Worm (Caenorhabditis elegans) whole organism, L1 larva: ENCODE data around the gene F22F4.4.

Experiments
- C16A3.4 ChIP-seq: fragments of 150-350 bp; optimal IDR thresholded peaks from 2 replicates; lab custom pipeline; 2014; ENCODE audit warnings: missing biosample characterization, missing genetic modification characterization
- C34B4.2 ChIP-seq: sonication (generic microtip); optimal IDR thresholded peaks from 2 replicates; lab custom pipeline; 2017; ENCODE audit warnings: mild to moderate bottlenecking, missing genetic modification characterization, missing compliant biosample characterization
- Y116A8C.19 ChIP-seq: sonication (generic microtip); optimal IDR thresholded peaks from 2 replicates; lab custom pipeline; 2016; ENCODE audit warnings: missing compliant biosample characterization, missing genetic modification characterization, borderline replicate concordance
- aha-1 ChIP-seq: fragments of 150-350 bp; optimal IDR thresholded peaks from 2 replicates; lab custom pipeline; 2014; ENCODE audit warnings: missing biosample characterization, missing genetic modification characterization
- blmp-1 ChIP-seq: fragments of 150-350 bp; optimal IDR thresholded peaks from 2 replicates; lab custom pipeline; 2014; ENCODE audit warnings: missing biosample characterization, missing genetic modification characterization
- ceh-82 ChIP-seq, 3 experiments: fragments of 150-350 bp in 1 of 3; sonication (generic microtip) in 2 of 3; optimal IDR thresholded peaks; 2 replicates each; lab custom pipeline; 2014 to 2017; ENCODE audit warnings: missing biosample characterization in 3 of 3, missing genetic modification characterization in 3 of 3
- ceh-88 ChIP-seq: fragments of 200-800 bp; sonication (Bioruptor generic); IDR thresholded peaks from 2 replicates; pipeline ENCODE4 v1.3.6; 2022; ENCODE audit warnings: missing genetic modification characterization, missing compliant biosample characterization
- dpl-1 ChIP-seq, 3 experiments: fragments of 150-350 bp in 2 of 3; sonication (generic microtip) in 1 of 3; optimal IDR thresholded peaks; 2 replicates each; lab custom pipeline; 2014 to 2017; ENCODE audit warnings: missing biosample characterization in 3 of 3, missing genetic modification characterization in 3 of 3, missing genetic modification reagents in 3 of 3
- dsc-1 ChIP-seq: sonication (generic microtip); optimal IDR thresholded peaks from 2 replicates; lab custom pipeline; 2016; ENCODE audit warnings: mild to moderate bottlenecking, missing genetic modification characterization, missing compliant biosample characterization
- efl-1 ChIP-seq, 4 experiments: fragments of 150-350 bp; optimal IDR thresholded peaks in 3 of 4; peaks in 1 of 4; 1 replicate in 1 of 4; 2 replicates in 3 of 4; lab custom pipeline; 2014; ENCODE audit warnings: missing biosample characterization in 2 of 4, missing genetic modification characterization in 2 of 4, missing genetic modification reagents in 2 of 4
- efl-3 ChIP-seq: fragments of 200-800 bp; sonication (Bioruptor generic); optimal IDR thresholded peaks from 2 replicates; lab custom pipeline; 2018; ENCODE audit warnings: mild to moderate bottlenecking, missing genetic modification characterization, missing compliant biosample characterization
- egl-13 ChIP-seq: sonication (generic microtip); optimal IDR thresholded peaks from 2 replicates; lab custom pipeline; 2016; ENCODE audit warnings: missing genotype, missing genetic modification reagents, missing genetic modification characterization, missing compliant biosample characterization
- elt-2 ChIP-seq: sonication (generic microtip); optimal IDR thresholded peaks from 2 replicates; lab custom pipeline; 2016; ENCODE audit warnings: missing genetic modification characterization, mild to moderate bottlenecking, inconsistent platforms, missing compliant biosample characterization, missing genetic modification reagents
- elt-3 ChIP-seq, 6 experiments: fragments of 150-350 bp in 1 of 6; sonication (generic microtip); optimal IDR thresholded peaks; 2 replicates each; lab custom pipeline; 2017 to 2018; ENCODE audit warnings: missing biosample characterization in 6 of 6, missing genetic modification characterization in 6 of 6, inconsistent platforms in 1 of 6
- fkh-4 ChIP-seq: sonication (generic microtip); optimal IDR thresholded peaks from 2 replicates; lab custom pipeline; 2016; ENCODE audit warnings: missing compliant biosample characterization, missing genetic modification characterization, borderline replicate concordance
- fkh-8 ChIP-seq: sonication (generic microtip); optimal IDR thresholded peaks from 2 replicates; lab custom pipeline; 2016; ENCODE audit warnings: mild to moderate bottlenecking, missing genetic modification characterization, missing compliant biosample characterization
- fos-1 ChIP-seq: fragments of 150-350 bp; optimal IDR thresholded peaks from 2 replicates; lab custom pipeline; 2014; ENCODE audit warnings: missing biosample characterization, missing genetic modification characterization
- grh-1 ChIP-seq: fragments of 200-800 bp; sonication (Bioruptor generic); IDR thresholded peaks from 2 replicates; pipeline ENCODE4 v1.3.6; 2022; ENCODE audit warnings: missing genetic modification reagents, missing genetic modification characterization, missing compliant biosample characterization
- hlh-4 ChIP-seq: sonication (generic microtip); optimal IDR thresholded peaks from 2 replicates; lab custom pipeline; 2016; ENCODE audit warnings: mild to moderate bottlenecking, missing genetic modification characterization, missing compliant biosample characterization
- isw-1 ChIP-seq: fragments of 200-800 bp; sonication (Bioruptor generic); IDR thresholded peaks from 2 replicates; pipeline ENCODE4 v1.3.6; 2022; ENCODE audit warnings: missing genetic modification characterization, missing compliant biosample characterization
- lin-13 ChIP-seq: fragments of 150-350 bp; optimal IDR thresholded peaks from 2 replicates; lab custom pipeline; 2014; ENCODE audit warnings: missing biosample characterization, missing genetic modification reagents, missing genetic modification characterization
- lin-15B ChIP-seq: fragments of 150-350 bp; sonication (generic microtip); optimal IDR thresholded peaks from 3 replicates; lab custom pipeline; 2014; ENCODE audit warnings: missing biosample characterization, missing genetic modification characterization
- lin-35 ChIP-seq, 2 experiments: fragments of 150-350 bp; optimal IDR thresholded peaks; 2 replicates each; lab custom pipeline; 2014; ENCODE audit warnings: missing biosample characterization in 2 of 2, missing genetic modification characterization in 2 of 2, missing genetic modification reagents in 2 of 2
- lir-3 ChIP-seq: sonication (generic microtip); optimal IDR thresholded peaks from 2 replicates; lab custom pipeline; 2016; ENCODE audit warnings: mild to moderate bottlenecking, missing genetic modification characterization, moderate library complexity, missing compliant biosample characterization; ENCODE audit not compliant: poor library complexity
- mef-2 ChIP-seq: fragments of 150-350 bp; optimal IDR thresholded peaks from 2 replicates; lab custom pipeline; 2014; ENCODE audit warnings: missing biosample characterization, missing genetic modification characterization
- mep-1 ChIP-seq: fragments of 150-350 bp; optimal IDR thresholded peaks from 2 replicates; lab custom pipeline; 2014; ENCODE audit warnings: missing biosample characterization, missing genetic modification characterization
- nhr-12 ChIP-seq: sonication (generic microtip); optimal IDR thresholded peaks from 2 replicates; lab custom pipeline; 2017; ENCODE audit warnings: missing biosample characterization, missing genetic modification characterization
- nhr-19 ChIP-seq: fragments of 200-800 bp; sonication (Bioruptor generic); conservative IDR thresholded peaks from 2 replicates; pipeline ENCODE4 v1.3.6; 2022; ENCODE audit warnings: missing genetic modification characterization, missing compliant biosample characterization
- nhr-237 ChIP-seq: fragments of 150-350 bp; optimal IDR thresholded peaks from 2 replicates; lab custom pipeline; 2014; ENCODE audit warnings: missing biosample characterization, missing genetic modification characterization
- nhr-28 ChIP-seq: fragments of 150-350 bp; optimal IDR thresholded peaks from 2 replicates; lab custom pipeline; 2014; ENCODE audit warnings: missing biosample characterization, missing genetic modification characterization
- nhr-47 ChIP-seq: sonication (generic microtip); optimal IDR thresholded peaks from 2 replicates; lab custom pipeline; 2016; ENCODE audit warnings: mild to moderate bottlenecking, missing genetic modification characterization, moderate library complexity, missing compliant biosample characterization
- nhr-77 ChIP-seq: fragments of 150-350 bp; optimal IDR thresholded peaks from 2 replicates; lab custom pipeline; 2014; ENCODE audit warnings: missing biosample characterization, missing genetic modification characterization
- pag-3 ChIP-seq: sonication (generic microtip); optimal IDR thresholded peaks from 2 replicates; lab custom pipeline; 2017; ENCODE audit warnings: missing genetic modification characterization, mild to moderate bottlenecking, missing compliant biosample characterization, antibody characterized with exemption, borderline replicate concordance; ENCODE audit not compliant: insufficient read depth
- rnt-1 ChIP-seq: sonication (generic microtip); optimal IDR thresholded peaks from 2 replicates; lab custom pipeline; 2016; ENCODE audit warnings: mild to moderate bottlenecking, missing genetic modification characterization, moderate library complexity, missing compliant biosample characterization
- snu-23 ChIP-seq: sonication (generic microtip); optimal IDR thresholded peaks from 2 replicates; lab custom pipeline; 2016; ENCODE audit warnings: missing genetic modification characterization, missing compliant biosample characterization
- sox-4 ChIP-seq: sonication (generic microtip); optimal IDR thresholded peaks from 2 replicates; lab custom pipeline; 2016; ENCODE audit warnings: missing genetic modification characterization, missing compliant biosample characterization
- sptf-1 ChIP-seq: fragments of 150-350 bp; optimal IDR thresholded peaks from 2 replicates; lab custom pipeline; 2014; ENCODE audit warnings: missing biosample characterization, missing genetic modification characterization
- tbx-2 ChIP-seq: sonication (generic microtip); optimal IDR thresholded peaks from 2 replicates; lab custom pipeline; 2016; ENCODE audit warnings: missing genetic modification characterization, missing compliant biosample characterization
- tlp-1 ChIP-seq: fragments of 150-350 bp; optimal IDR thresholded peaks from 2 replicates; lab custom pipeline; 2014; ENCODE audit warnings: missing biosample characterization, missing genetic modification characterization
- unc-30 ChIP-seq: sonication (generic microtip); optimal IDR thresholded peaks from 2 replicates; lab custom pipeline; 2017; ENCODE audit warnings: missing biosample characterization, missing genetic modification characterization
- unc-62 ChIP-seq: fragments of 150-350 bp; optimal IDR thresholded peaks from 2 replicates; lab custom pipeline; 2014; ENCODE audit warnings: missing biosample characterization, missing genetic modification reagents, missing genetic modification characterization
- unc-86 ChIP-seq: sonication (generic microtip); optimal IDR thresholded peaks from 2 replicates; lab custom pipeline; 2016; ENCODE audit warnings: missing genetic modification characterization, missing compliant biosample characterization
- unc-98 ChIP-seq: fragments of 200-800 bp; sonication (Bioruptor generic); IDR thresholded peaks from 2 replicates; pipeline ENCODE4 v1.3.6; 2022; ENCODE audit warnings: missing genetic modification characterization, missing compliant biosample characterization
- vab-15 ChIP-seq: sonication (generic microtip); optimal IDR thresholded peaks from 2 replicates; lab custom pipeline; 2017; ENCODE audit warnings: missing genotype, mild to moderate bottlenecking, missing genetic modification characterization, missing compliant biosample characterization
- xbp-1 ChIP-seq: sonication (generic microtip); optimal IDR thresholded peaks from 2 replicates; lab custom pipeline; 2016; ENCODE audit warnings: missing genetic modification characterization, missing compliant biosample characterization
- zip-4 ChIP-seq: fragments of 200-800 bp; sonication (Bioruptor generic); optimal IDR thresholded peaks from 2 replicates; lab custom pipeline; 2018; ENCODE audit warnings: mild to moderate bottlenecking, missing genetic modification characterization, moderate library complexity, missing compliant biosample characterization
- ztf-11 ChIP-seq, 2 experiments: sonication (generic microtip); optimal IDR thresholded peaks; 2 replicates each; lab custom pipeline; 2016 to 2017; ENCODE audit warnings: missing genetic modification characterization in 2 of 2, missing biosample characterization in 1 of 2, missing compliant biosample characterization in 1 of 2

The F22F4.4 gene

DNA sequence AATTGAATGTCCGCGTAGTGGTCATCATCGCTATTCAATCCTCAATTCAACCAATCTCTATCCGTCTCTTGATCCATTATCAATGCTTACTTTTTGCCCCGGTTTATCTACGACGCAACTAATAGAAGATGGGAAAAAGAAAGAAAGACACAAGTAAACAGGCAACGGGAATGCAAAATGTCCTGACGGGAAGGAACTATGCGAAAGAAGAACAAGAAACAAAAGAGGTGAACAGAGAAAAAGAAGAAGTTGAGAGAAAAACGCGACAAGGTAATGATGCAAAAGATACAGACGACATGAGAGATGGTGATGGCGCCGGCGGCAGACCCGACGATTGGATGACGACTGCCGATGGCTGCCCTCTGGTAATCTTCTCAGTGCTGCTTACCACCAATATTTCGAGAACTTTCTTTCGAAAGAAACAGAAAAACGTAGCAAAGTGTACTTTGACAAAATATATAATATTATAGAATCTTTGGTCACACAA lies 40.7 kb upstream of the F22F4.4 start (continued):
- TF ChIP-seq Y116A8C.19 (tag; lab: Kevin White, UChicago) (no peak), lin-13 (GFP tag; lab: Kevin White, UChicago) (peak; percentile 31), xbp-1 (tag; lab: Kevin White, UChicago) (peak; percentile 77), fos-1 (tag; lab: Kevin White, UChicago) (peak; percentile 35), grh-1 (GFP tag; lab: Robert Waterston, UW) (peak; percentile 53; the same call in 1 of the 2 replicates), rnt-1 (tag; lab: Kevin White, UChicago) (peak; percentile 75), nhr-237 (tag; lab: Kevin White, UChicago) (peak; percentile 20), C16A3.4 (tag; lab: Kevin White, UChicago) (peak; percentile 72), egl-13 (tag; lab: Kevin White, UChicago) (peak; percentile 12), ceh-88 (GFP tag; lab: Robert Waterston, UW) (no peak), blmp-1 (tag; lab: Kevin White, UChicago) (peak; percentile 91), isw-1 (no peak), zip-4 (GFP tag; lab: Kevin White, UChicago) (no peak), ztf-11 (tag; optimal IDR thresholded peaks at IDR 0.05; lab: Kevin White, UChicago) (no peak), vab-15 (no peak), ceh-82 (tag; optimal IDR thresholded peaks at IDR 0.05; lab: Kevin White, UChicago) (no peak), elt-3 (tag; optimal IDR thresholded peaks at IDR 0.05; lab: Kevin White, UChicago) (peak; percentile 45 to 89 (median 70)), sptf-1 (tag; lab: Kevin White, UChicago) (no peak), unc-98 (no peak), nhr-47 (tag; lab: Kevin White, UChicago) (peak; percentile 60), lin-35 (GFP tag; optimal IDR thresholded peaks at IDR 0.05; lab: Kevin White, UChicago) (peak; percentile 34 to 76), tbx-2 (tag; lab: Kevin White, UChicago) (peak; percentile 82), efl-1 (optimal IDR thresholded peaks at IDR 0.05; lab: Kevin White, UChicago) (peak; percentile 13 to 37), efl-1 (GFP tag; optimal IDR thresholded peaks at IDR 0.05 in 1 of 2; lab: Kevin White, UChicago) (peak; percentile 24 to 94), nhr-28 (tag; lab: Kevin White, UChicago) (no peak), nhr-77 (tag; lab: Kevin White, UChicago) (peak; percentile 68), lir-3 (tag; lab: Kevin White, UChicago) (peak; percentile 9), fkh-4 (tag; lab: Kevin White, UChicago) (no peak), fkh-8 (tag; lab: Kevin White, UChicago) (no peak), hlh-4 (tag; lab: Kevin White, UChicago) (no peak), C34B4.2 (tag; lab: Kevin White, UChicago) (no peak), tlp-1 (no peak), mep-1 (tag; lab: Kevin White, UChicago) (peak; percentile 86), lin-15B (tag; lab: Kevin White, UChicago) (no peak), elt-2 (peak; percentile 78), unc-30 (tag; lab: Kevin White, UChicago) (no peak), nhr-12 (tag; lab: Kevin White, UChicago) (no peak), pag-3 (tag; lab: Kevin White, UChicago) (peak; percentile 15), efl-3 (no peak), snu-23 (GFP tag; lab: Kevin White, UChicago) (peak; percentile 95), dsc-1 (tag; lab: Kevin White, UChicago) (no peak), nhr-19 (GFP tag; lab: Robert Waterston, UW) (peak; percentile 72; the same call in 1 of the 2 replicates), mef-2 (tag; lab: Kevin White, UChicago) (no peak), dpl-1 (GFP tag; optimal IDR thresholded peaks at IDR 0.05; lab: Kevin White, UChicago) (peak in 1 of 3 experiments; percentile 43), unc-62 (GFP tag; lab: Kevin White, UChicago) (no peak), unc-86 (no peak), sox-4 (tag; lab: Kevin White, UChicago) (no peak), aha-1 (tag; lab: Kevin White, UChicago) (no peak)
